Worm (Caenorhabditis elegans) whole organism, early embryonic: Measurements from ENCODE around the gene pdi-2.

ENCODE experiments used
- B0310.2 ChIP-seq: sonication (generic microtip); optimal IDR thresholded peaks from 2 replicates; lab custom pipeline; 2016; ENCODE audit warnings: mild to moderate bottlenecking, missing genetic modification characterization, missing compliant biosample characterization
- F13C5.2 ChIP-seq: sonication (generic microtip); optimal IDR thresholded peaks from 2 replicates; lab custom pipeline; 2017; ENCODE audit warnings: mild to moderate bottlenecking, missing genetic modification characterization, inconsistent platforms, missing compliant biosample characterization
- aly-1 ChIP-seq: sonication (generic microtip); optimal IDR thresholded peaks from 2 replicates; lab custom pipeline; 2016; ENCODE audit warnings: missing genetic modification characterization, missing compliant biosample characterization
- ama-1 ChIP-seq: fragments of 150-350 bp; optimal IDR thresholded peaks from 2 replicates; lab custom pipeline; 2014
- ceh-13 ChIP-seq: fragments of 200-800 bp; sonication (Bioruptor generic); optimal IDR thresholded peaks from 2 replicates; lab custom pipeline; 2018; ENCODE audit warnings: mild to moderate bottlenecking, missing genetic modification characterization, missing compliant biosample characterization
- ceh-36 ChIP-seq: sonication (generic microtip); optimal IDR thresholded peaks from 2 replicates; lab custom pipeline; 2016; ENCODE audit warnings: missing genetic modification characterization, inconsistent platforms, missing compliant biosample characterization
- ets-7 ChIP-seq: sonication (generic microtip); optimal IDR thresholded peaks from 2 replicates; lab custom pipeline; 2016; ENCODE audit warnings: missing genotype, missing genetic modification characterization, missing compliant biosample characterization
- flt-1 ChIP-seq: fragments of 200-800 bp; sonication (Bioruptor generic); IDR thresholded peaks from 2 replicates; pipeline ENCODE4 v1.3.6; 2022; ENCODE audit warnings: missing genetic modification characterization, missing compliant biosample characterization
- hmbx-1 ChIP-seq: sonication (generic microtip); optimal IDR thresholded peaks from 2 replicates; lab custom pipeline; 2016; ENCODE audit warnings: mild to moderate bottlenecking, missing genetic modification characterization, missing compliant biosample characterization
- hmg-4 ChIP-seq: fragments of 200-800 bp; sonication (Bioruptor generic); optimal IDR thresholded peaks from 2 replicates; lab custom pipeline; 2018; ENCODE audit warnings: mild to moderate bottlenecking, missing genetic modification characterization, missing compliant biosample characterization
- hnd-1 ChIP-seq: sonication (generic microtip); optimal IDR thresholded peaks from 2 replicates; lab custom pipeline; 2016; ENCODE audit warnings: missing genetic modification characterization, missing compliant biosample characterization
- pes-1 ChIP-seq: fragments of 200-800 bp; sonication (Bioruptor generic); IDR thresholded peaks from 2 replicates; pipeline ENCODE4 v1.3.6; 2022; ENCODE audit warnings: missing genetic modification reagents, missing genetic modification characterization, missing compliant biosample characterization
- scrt-1 ChIP-seq: fragments of 200-800 bp; sonication (Bioruptor generic); IDR thresholded peaks from 2 replicates; pipeline ENCODE4 v1.3.6; 2022; ENCODE audit warnings: missing genetic modification characterization, missing compliant biosample characterization
- sea-1 ChIP-seq: fragments of 200-800 bp; sonication (Bioruptor generic); conservative IDR thresholded peaks from 2 replicates; pipeline ENCODE4 v1.3.6; 2022; ENCODE audit warnings: missing genetic modification characterization, missing compliant biosample characterization
- tbx-11 ChIP-seq: fragments of 200-800 bp; sonication (Bioruptor generic); IDR thresholded peaks from 2 replicates; pipeline ENCODE4 v1.3.6; 2022; ENCODE audit warnings: missing genetic modification characterization, missing compliant biosample characterization
- tbx-37 ChIP-seq: fragments of 200-800 bp; sonication (Bioruptor generic); conservative IDR thresholded peaks from 2 replicates; pipeline ENCODE4 v1.3.6; 2022; ENCODE audit warnings: missing genetic modification reagents, missing genetic modification characterization, missing compliant biosample characterization
- tra-4 ChIP-seq: sonication (generic microtip); optimal IDR thresholded peaks from 2 replicates; lab custom pipeline; 2017; ENCODE audit warnings: missing genetic modification characterization, missing compliant biosample characterization

The pdi-2 gene

ce11 chrX:4492199-4492598 is 31.8 kb upstream of the pdi-2 start, which contains the start of gene F46H6.5:
F46H6.5 (minus strand) TSS chrX:4492208.
- TF ChIP-seq F13C5.2 = no peak
- no peak for TF ChIP-seq hnd-1
- no peak for TF ChIP-seq sea-1 (GFP tag; lab: Robert Waterston, UW)
- no peak for TF ChIP-seq aly-1 (tag; lab: Kevin White, UChicago)

ce11 chrX:4493439-4494006 is 30.4 kb upstream of the pdi-2 start:
- TF ChIP-seq ets-7 (tag; lab: Kevin White, UChicago) (no peak), scrt-1 (GFP tag; lab: Robert Waterston, UW) (no peak)

ce11 chrX:4495814-4496567 is 28.0 kb upstream of the pdi-2 start:
- no peak for TF ChIP-seq tbx-11
- no peak for TF ChIP-seq B0310.2 (tag; lab: Kevin White, UChicago)
- no peak for TF ChIP-seq scrt-1 (GFP tag; lab: Robert Waterston, UW)
- no peak for TF ChIP-seq pes-1 (GFP tag; lab: Robert Waterston, UW)
- no peak for TF ChIP-seq sea-1 (GFP tag; lab: Robert Waterston, UW)
- no peak for TF ChIP-seq aly-1 (tag; lab: Kevin White, UChicago)
- no peak for TF ChIP-seq ceh-36 (tag; lab: Kevin White, UChicago)
- TF ChIP-seq tra-4 = no peak
- TF ChIP-seq ama-1 (lab: Kevin White, UChicago) = no peak

- TF ChIP-seq pes-1 (GFP tag; lab: Robert Waterston, UW) (no peak), sea-1 (GFP tag; lab: Robert Waterston, UW) (no peak), hmbx-1 (no peak), tbx-11 (no peak), ets-7 (tag; lab: Kevin White, UChicago) (no peak), tbx-37 (GFP tag; lab: Robert Waterston, UW) (no peak), F13C5.2 (no peak), hmg-4 (GFP tag; lab: Kevin White, UChicago) (no peak)
Observed at ce11 chrX:4498078-4498477, 25.9 kb upstream of the pdi-2 start.

ce11 chrX:4498478-4498877 is 25.5 kb upstream of the pdi-2 start:
- TF ChIP-seq hmg-4 (GFP tag; lab: Kevin White, UChicago) (peak; percentile 77), hnd-1 (no peak), B0310.2 (tag; lab: Kevin White, UChicago) (no peak)

ce11 chrX:4500499-4500898 is 23.5 kb upstream of the pdi-2 start:
- TF ChIP-seq tbx-11 = no peak
- TF ChIP-seq F13C5.2 = no peak
- no peak for TF ChIP-seq pes-1 (GFP tag; lab: Robert Waterston, UW)
- no peak for TF ChIP-seq ceh-36 (tag; lab: Kevin White, UChicago)
- no peak for TF ChIP-seq sea-1 (GFP tag; lab: Robert Waterston, UW)
- TF ChIP-seq ama-1 (lab: Kevin White, UChicago) = no peak
- TF ChIP-seq hmbx-1 = no peak
- TF ChIP-seq tbx-37 (GFP tag; lab: Robert Waterston, UW) = no peak
- TF ChIP-seq hmg-4 (GFP tag; lab: Kevin White, UChicago) = no peak
- TF ChIP-seq ets-7 (tag; lab: Kevin White, UChicago) = no peak
- no peak for TF ChIP-seq flt-1 (GFP tag; lab: Robert Waterston, UW)
- no peak for TF ChIP-seq B0310.2 (tag; lab: Kevin White, UChicago)
- no peak for TF ChIP-seq hnd-1
- TF ChIP-seq aly-1 (tag; lab: Kevin White, UChicago) = no peak
- no peak for TF ChIP-seq tra-4
- TF ChIP-seq scrt-1 (GFP tag; lab: Robert Waterston, UW) = no peak
- no peak for TF ChIP-seq ceh-13 (GFP tag; lab: Kevin White, UChicago)

- no peak for TF ChIP-seq tbx-37 (GFP tag; lab: Robert Waterston, UW)
- no peak for TF ChIP-seq flt-1 (GFP tag; lab: Robert Waterston, UW)
- TF ChIP-seq tbx-11 = no peak
- TF ChIP-seq pes-1 (GFP tag; lab: Robert Waterston, UW) = no peak
- no peak for TF ChIP-seq sea-1 (GFP tag; lab: Robert Waterston, UW)
- no peak for TF ChIP-seq hmg-4 (GFP tag; lab: Kevin White, UChicago)
- no peak for TF ChIP-seq hmbx-1
- no peak for TF ChIP-seq B0310.2 (tag; lab: Kevin White, UChicago)
- no peak for TF ChIP-seq ets-7 (tag; lab: Kevin White, UChicago)
- TF ChIP-seq tra-4 = no peak
- TF ChIP-seq ceh-36 (tag; lab: Kevin White, UChicago) = no peak
- no peak for TF ChIP-seq hnd-1
- no peak for TF ChIP-seq scrt-1 (GFP tag; lab: Robert Waterston, UW)
- no peak for TF ChIP-seq ceh-13 (GFP tag; lab: Kevin White, UChicago)
- no peak for TF ChIP-seq ama-1 (lab: Kevin White, UChicago)
- TF ChIP-seq F13C5.2 = no peak
- no peak for TF ChIP-seq aly-1 (tag; lab: Kevin White, UChicago)
Observed at ce11 chrX:4502039-4502438, 21.9 kb upstream of the pdi-2 start.

- TF ChIP-seq scrt-1 (GFP tag; lab: Robert Waterston, UW) = no peak
- TF ChIP-seq ceh-36 (tag; lab: Kevin White, UChicago) = no peak
- TF ChIP-seq sea-1 (GFP tag; lab: Robert Waterston, UW) = no peak
- no peak for TF ChIP-seq aly-1 (tag; lab: Kevin White, UChicago)
- TF ChIP-seq B0310.2 (tag; lab: Kevin White, UChicago) = no peak
- TF ChIP-seq flt-1 (GFP tag; lab: Robert Waterston, UW) = no peak
- TF ChIP-seq ceh-13 (GFP tag; lab: Kevin White, UChicago) = no peak
- no peak for TF ChIP-seq ama-1 (lab: Kevin White, UChicago)
- no peak for TF ChIP-seq tbx-37 (GFP tag; lab: Robert Waterston, UW)
- TF ChIP-seq tra-4 = no peak
- no peak for TF ChIP-seq F13C5.2
- TF ChIP-seq hmg-4 (GFP tag; lab: Kevin White, UChicago) = no peak
- TF ChIP-seq hnd-1 = no peak
- no peak for TF ChIP-seq hmbx-1
Observed at ce11 chrX:4503259-4503658, 20.7 kb upstream of the pdi-2 start.
